Fruit fly (Drosophila melanogaster) whole organism, prepupa: ENCODE results near the gene Culd.

Experiments
- CG10631 ChIP-seq: fragments of 200-800 bp; sonication (Bioruptor generic); optimal IDR thresholded peaks from 2 replicates; lab custom pipeline; 2016; ENCODE audit warnings: missing biosample characterization, missing genetic modification characterization
- CG11294 ChIP-seq: fragments of 200-800 bp; sonication (Bioruptor generic); IDR thresholded peaks from 2 replicates; pipeline ENCODE4 v1.3.6; 2022; ENCODE audit warnings: missing biosample characterization, missing genetic modification characterization
- CG11762 ChIP-seq: fragments of 200-800 bp; sonication (Bioruptor generic); optimal IDR thresholded peaks from 3 replicates; lab custom pipeline; 2016; ENCODE audit warnings: missing biosample characterization, missing genetic modification characterization; ENCODE audit not compliant: insufficient read depth
- CG15336 ChIP-seq: fragments of 200-800 bp; sonication (Bioruptor generic); IDR thresholded peaks from 2 replicates; pipeline ENCODE4 v1.3.6; 2022; ENCODE audit warnings: missing biosample characterization, missing genetic modification characterization
- CG1621 ChIP-seq: fragments of 200-800 bp; sonication (Bioruptor generic); optimal IDR thresholded peaks from 3 replicates; lab custom pipeline; 2018; ENCODE audit warnings: missing biosample characterization, mild to moderate bottlenecking, missing genetic modification characterization
- CG16779 ChIP-seq: fragments of 200-800 bp; sonication (Bioruptor generic); optimal IDR thresholded peaks from 3 replicates; lab custom pipeline; 2017; ENCODE audit warnings: missing biosample characterization, mild to moderate bottlenecking, missing genetic modification characterization
- CG32006 ChIP-seq: fragments of 200-800 bp; sonication (Bioruptor generic); optimal IDR thresholded peaks from 3 replicates; lab custom pipeline; 2017; ENCODE audit warnings: missing biosample characterization, mild to moderate bottlenecking, missing genetic modification characterization
- CG3919 ChIP-seq: fragments of 200-800 bp; sonication (Bioruptor generic); optimal IDR thresholded peaks from 3 replicates; lab custom pipeline; 2016; ENCODE audit warnings: missing biosample characterization, missing genetic modification characterization
- CG4318 ChIP-seq: fragments of 200-800 bp; sonication (Bioruptor generic); optimal IDR thresholded peaks from 3 replicates; lab custom pipeline; 2017; ENCODE audit warnings: missing biosample characterization, mild to moderate bottlenecking, missing genetic modification characterization
- CG6276 ChIP-seq: fragments of 200-800 bp; sonication (Bioruptor generic); optimal IDR thresholded peaks from 2 replicates; lab custom pipeline; 2017; ENCODE audit warnings: missing biosample characterization, mild to moderate bottlenecking, missing genetic modification characterization
- CG6792 ChIP-seq: fragments of 200-800 bp; sonication (Bioruptor generic); optimal IDR thresholded peaks from 3 replicates; lab custom pipeline; 2016; ENCODE audit warnings: missing biosample characterization, missing genetic modification characterization
- CG6808 ChIP-seq: fragments of 200-800 bp; sonication (Bioruptor generic); optimal IDR thresholded peaks from 3 replicates; lab custom pipeline; 2017; ENCODE audit warnings: missing biosample characterization, missing genetic modification characterization, mild to moderate bottlenecking, moderate library complexity, missing genetic modification reagents
- CG6854 ChIP-seq: fragments of 200-800 bp; sonication (Bioruptor generic); optimal IDR thresholded peaks from 2 replicates; lab custom pipeline; 2017; ENCODE audit warnings: missing biosample characterization, mild to moderate bottlenecking, missing genetic modification characterization
- CG8119 ChIP-seq: fragments of 200-800 bp; sonication (Bioruptor generic); IDR thresholded peaks from 3 replicates; pipeline ENCODE4 v1.3.6; 2022; ENCODE audit warnings: missing biosample characterization, missing genetic modification characterization
- CG9139 ChIP-seq: fragments of 200-800 bp; sonication (Bioruptor generic); optimal IDR thresholded peaks from 3 replicates; lab custom pipeline; 2017; ENCODE audit warnings: missing biosample characterization, mild to moderate bottlenecking, missing genetic modification characterization
- Eip75B ChIP-seq: fragments of 200-800 bp; sonication (Bioruptor generic); optimal IDR thresholded peaks from 3 replicates; lab custom pipeline; 2016; ENCODE audit warnings: missing biosample characterization, missing genetic modification characterization
- Eip78C ChIP-seq: fragments of 200-800 bp; sonication (Bioruptor generic); peaks from one replicate; lab custom pipeline; 2016; ENCODE audit warnings: missing biosample characterization, missing genetic modification characterization
- Ets21C ChIP-seq: fragments of 200-800 bp; sonication (Bioruptor generic); optimal IDR thresholded peaks from 3 replicates; lab custom pipeline; 2016; ENCODE audit warnings: missing biosample characterization, missing genetic modification characterization
- Ets96B ChIP-seq: fragments of 200-800 bp; optimal IDR thresholded peaks from 2 replicates; lab custom pipeline; 2019; ENCODE audit warnings: missing biosample characterization, mild to moderate bottlenecking, missing genetic modification characterization, moderate library complexity
- Hr38 ChIP-seq: sonication (Bioruptor generic); optimal IDR thresholded peaks from 2 replicates; lab custom pipeline; 2016; ENCODE audit warnings: missing biosample characterization, missing genetic modification characterization
- Hr4 ChIP-seq: fragments of 200-800 bp; sonication (Bioruptor generic); optimal IDR thresholded peaks from 3 replicates; lab custom pipeline; 2016; ENCODE audit warnings: missing biosample characterization, missing genetic modification characterization
- Lpt ChIP-seq: fragments of 200-800 bp; sonication (Bioruptor generic); optimal IDR thresholded peaks from 3 replicates; lab custom pipeline; 2016; ENCODE audit warnings: missing biosample characterization, missing genetic modification characterization
- Met ChIP-seq: fragments of 200-800 bp; sonication (Bioruptor generic); optimal IDR thresholded peaks from 3 replicates; lab custom pipeline; 2016; ENCODE audit warnings: missing biosample characterization, missing genetic modification characterization
- OdsH ChIP-seq: fragments of 200-800 bp; sonication (Bioruptor generic); optimal IDR thresholded peaks from 3 replicates; lab custom pipeline; 2016; ENCODE audit warnings: missing biosample characterization, missing genetic modification characterization
- Smox ChIP-seq: fragments of 200-800 bp; sonication (Bioruptor generic); optimal IDR thresholded peaks from 3 replicates; lab custom pipeline; 2016; ENCODE audit warnings: missing biosample characterization, missing genetic modification characterization
- Sox14 ChIP-seq: fragments of 200-800 bp; sonication (Bioruptor generic); optimal IDR thresholded peaks from 3 replicates; lab custom pipeline; 2016; ENCODE audit warnings: missing biosample characterization, missing genetic modification characterization
- achi ChIP-seq: fragments of 200-800 bp; sonication (Bioruptor generic); optimal IDR thresholded peaks from 3 replicates; lab custom pipeline; 2016; ENCODE audit warnings: missing biosample characterization, missing genetic modification characterization
- acj6 ChIP-seq: fragments of 200-800 bp; sonication (Bioruptor generic); optimal IDR thresholded peaks from 3 replicates; lab custom pipeline; 2016; ENCODE audit warnings: missing biosample characterization, missing genetic modification characterization
- dsx ChIP-seq: fragments of 200-800 bp; optimal IDR thresholded peaks from 3 replicates; lab custom pipeline; 2019; ENCODE audit warnings: missing biosample characterization, mild to moderate bottlenecking, missing genetic modification characterization, moderate library complexity; ENCODE audit not compliant: poor library complexity, severe bottlenecking
- eg ChIP-seq: fragments of 200-800 bp; sonication (Bioruptor generic); IDR thresholded peaks from 3 replicates; pipeline ENCODE4 v1.3.6; 2022; ENCODE audit warnings: missing biosample characterization, missing genetic modification characterization
- esn ChIP-seq: fragments of 200-800 bp; sonication (Bioruptor generic); optimal IDR thresholded peaks from 2 replicates; lab custom pipeline; 2016; ENCODE audit warnings: missing biosample characterization, mild to moderate bottlenecking, missing genetic modification characterization, moderate library complexity
- fd59A ChIP-seq: fragments of 200-800 bp; sonication (Bioruptor generic); optimal IDR thresholded peaks from 2 replicates; lab custom pipeline; 2017; ENCODE audit warnings: missing biosample characterization, mild to moderate bottlenecking, missing genetic modification characterization, missing genetic modification reagents
- fd85E ChIP-seq: fragments of 200-800 bp; sonication (Bioruptor generic); optimal IDR thresholded peaks from 3 replicates; lab custom pipeline; 2016; ENCODE audit warnings: missing biosample characterization, missing genetic modification characterization
- fkh ChIP-seq: fragments of 200-800 bp; sonication (Bioruptor generic); optimal IDR thresholded peaks from 3 replicates; lab custom pipeline; 2017; ENCODE audit warnings: missing biosample characterization, mild to moderate bottlenecking, missing genetic modification characterization, moderate library complexity
- lz ChIP-seq: fragments of 200-800 bp; sonication (Bioruptor generic); optimal IDR thresholded peaks from 3 replicates; lab custom pipeline; 2016; ENCODE audit warnings: missing biosample characterization, missing genetic modification characterization
- pdm3 ChIP-seq: fragments of 200-800 bp; sonication (Bioruptor generic); optimal IDR thresholded peaks from 3 replicates; lab custom pipeline; 2016; ENCODE audit warnings: missing biosample characterization, missing genetic modification characterization
- ss ChIP-seq, 2 experiments: fragments of 200-800 bp; sonication (Bioruptor generic); optimal IDR thresholded peaks; 2 replicates in 1 of 2; 3 replicates in 1 of 2; lab custom pipeline; 2017 to 2018; ENCODE audit warnings: mild to moderate bottlenecking in 2 of 2, missing biosample characterization in 2 of 2, missing genetic modification characterization in 2 of 2, moderate library complexity in 1 of 2
- svp ChIP-seq: fragments of 200-800 bp; sonication (Bioruptor generic); peaks from one replicate; lab custom pipeline; 2016; ENCODE audit warnings: missing biosample characterization, missing genetic modification characterization
- topi ChIP-seq: fragments of 200-800 bp; sonication (Bioruptor generic); optimal IDR thresholded peaks from 3 replicates; lab custom pipeline; 2016; ENCODE audit warnings: missing biosample characterization, missing genetic modification characterization

Gene Culd

dm6 chr3L:8340264-8341095 lies 15.6 kb downstream of the Culd start, which contains the start of the genes Prim1 and CG7083 (continued):
- TF ChIP-seq lz: peak; percentile 74
- peak; percentile 95 for TF ChIP-seq fkh
- peak; percentile 57 for TF ChIP-seq achi (GFP tag; lab: Kevin White, UChicago)
- TF ChIP-seq dsx: no peak
- TF ChIP-seq Ets96B (tag; lab: Kevin White, UChicago): peak; percentile 41
- TF ChIP-seq CG6854 (GFP tag; lab: Kevin White, UChicago): peak; percentile 5
- peak in 1 of 2 experiments; percentile 47 for TF ChIP-seq ss (GFP tag; optimal IDR thresholded peaks at IDR 0.05; lab: Kevin White, UChicago)
- peak; percentile 52 for TF ChIP-seq Ets21C (GFP tag; lab: Kevin White, UChicago)
- TF ChIP-seq fd59A: no peak

dm6 chr3L:8338921-8339320 lies 17.2 kb downstream of the Culd start, which contains the start of gene Pex2:
Gene Pex2 (plus strand): TSS chr3L:8339051.
- TF ChIP-seq CG1621 (tag; lab: Kevin White, UChicago): no peak
- no peak for TF ChIP-seq CG10631
- peak; percentile 8 for TF ChIP-seq CG16779 (tag; lab: Kevin White, UChicago)
- peak; percentile 98 for TF ChIP-seq svp (GFP tag; lab: Kevin White, UChicago)
- no peak for TF ChIP-seq acj6 (GFP tag; lab: Kevin White, UChicago)
- no peak for TF ChIP-seq Sox14 (GFP tag; lab: Kevin White, UChicago)
- no peak for TF ChIP-seq CG11762 (GFP tag; lab: Kevin White, UChicago)
- no peak for TF ChIP-seq eg (GFP tag; lab: Robert Waterston, UW)
- TF ChIP-seq CG6792 (GFP tag; lab: Kevin White, UChicago): no peak
- peak; percentile 52 for TF ChIP-seq CG6808
- peak; percentile 23 for TF ChIP-seq CG3919
- no peak for TF ChIP-seq OdsH (GFP tag; lab: Kevin White, UChicago)
- no peak for TF ChIP-seq CG9139
- TF ChIP-seq Met (GFP tag; lab: Kevin White, UChicago): peak; percentile 27
- TF ChIP-seq Hr38 (GFP tag; lab: Kevin White, UChicago): no peak
- TF ChIP-seq fkh: peak; percentile 75
- no peak for TF ChIP-seq fd59A
- peak; percentile 79 for TF ChIP-seq Eip78C
- TF ChIP-seq ss (GFP tag; optimal IDR thresholded peaks at IDR 0.05; lab: Kevin White, UChicago): no peak
- TF ChIP-seq CG6276 (GFP tag; lab: Kevin White, UChicago): no peak
- no peak for TF ChIP-seq CG11294 (GFP tag; lab: Robert Waterston, UW)
- TF ChIP-seq, all 60 proteins: peak for 7

dm6 chr3L:8336372-8336771 lies 19.7 kb downstream of the Culd start, which contains the start of gene Cpr66Cb:
Gene Cpr66Cb (plus strand): TSS chr3L:8336672.
- TF ChIP-seq CG32006 (GFP tag; lab: Kevin White, UChicago) (peak; percentile 53), fd85E (GFP tag; lab: Kevin White, UChicago) (no peak), Smox (GFP tag; lab: Kevin White, UChicago) (no peak), Lpt (peak; percentile 7), eg (GFP tag; lab: Robert Waterston, UW) (0 out of 3 replicates have a peak, but pooled peaks have one; percentile 16)

- TF ChIP-seq CG6276 (GFP tag; lab: Kevin White, UChicago) (peak; percentile 39), topi (GFP tag; lab: Kevin White, UChicago) (no peak), CG8119 (peak; percentile 59; the same call in 2 of the 3 replicates), esn (GFP tag; lab: Kevin White, UChicago) (no peak), CG32006 (GFP tag; lab: Kevin White, UChicago) (peak; percentile 35), OdsH (GFP tag; lab: Kevin White, UChicago) (no peak), CG6854 (GFP tag; lab: Kevin White, UChicago) (no peak), eg (GFP tag; lab: Robert Waterston, UW) (peak; percentile 60; the same call in 2 of the 3 replicates), Sox14 (GFP tag; lab: Kevin White, UChicago) (no peak), fd59A (no peak), Ets96B (tag; lab: Kevin White, UChicago) (no peak), Lpt (no peak), Eip75B (no peak), CG4318 (peak; percentile 25), Hr4 (GFP tag; lab: Kevin White, UChicago) (peak; percentile 48), fd85E (GFP tag; lab: Kevin White, UChicago) (no peak), CG15336 (GFP tag; lab: Robert Waterston, UW) (0 out of 2 replicates have a peak, but pooled peaks have one; percentile 21), CG9139 (no peak), pdm3 (GFP tag; lab: Kevin White, UChicago) (no peak)
- TF ChIP-seq, all 60 proteins: peak for 7
These were observed 21.8 kb downstream of the Culd start for dm6 chr3L:8334338-8334737.
